Worm (Caenorhabditis elegans): Measurements from ENCODE around the gene chk-1.

chk-1 gene

DNA sequence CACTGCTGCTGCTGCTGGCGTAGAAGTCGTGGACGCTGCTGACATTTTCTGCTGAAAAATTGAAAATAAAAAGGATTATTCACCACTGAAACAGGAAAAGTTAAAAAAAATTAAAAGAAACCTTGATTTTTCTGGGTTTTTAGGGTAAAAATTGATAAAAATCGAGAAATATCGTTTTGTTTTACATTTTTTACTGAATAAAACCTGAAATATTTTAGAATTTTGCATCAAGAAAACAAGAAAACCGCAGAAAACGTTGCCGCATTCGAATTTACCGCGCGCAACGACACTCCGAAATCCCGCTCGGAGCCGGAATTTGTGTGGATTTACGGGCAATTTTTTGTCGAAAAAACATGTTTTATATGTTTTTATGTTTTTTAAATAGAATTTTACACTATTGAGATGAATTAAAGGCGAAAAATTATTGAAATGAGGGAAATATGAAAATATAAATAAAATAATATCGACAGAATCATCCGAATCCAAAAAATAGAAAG, at the start of gene chk-1:
Gene chk-1 (minus strand): TSS at position 51 of the 497 bp plus-strand sequence.
- TF ChIP-seq dao-5 (tag; optimal IDR thresholded peaks at IDR 0.05), result no peak
- no peak for TF ChIP-seq him-1 (tag; optimal IDR thresholded peaks at IDR 0.05)
- no peak for TF ChIP-seq W03F9.2 (tag; optimal IDR thresholded peaks at IDR 0.05)

DNA sequence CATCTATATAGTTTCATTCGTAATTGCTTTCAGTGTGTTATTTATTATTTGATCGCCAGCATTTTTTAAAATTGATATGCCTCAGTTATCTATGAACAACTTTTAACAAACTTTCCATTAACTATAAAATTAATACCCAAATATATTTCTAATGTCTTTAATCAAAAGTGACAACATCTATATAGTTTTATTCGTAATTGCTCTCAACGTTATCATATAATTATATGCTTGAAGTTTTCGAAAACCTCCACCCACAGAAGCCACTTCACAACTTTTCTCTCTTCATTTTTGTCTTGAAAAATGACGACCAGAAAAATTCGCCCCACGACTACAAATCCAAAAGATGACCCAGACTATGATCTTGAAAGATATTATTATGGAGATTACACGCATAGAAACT, 49.1 kb upstream of the chk-1 start, which contains the start of gene srw-6:
Gene srw-6 (plus strand): TSS at position 301 of the 400 bp plus-strand sequence.
- TF ChIP-seq W03F9.2 (tag; optimal IDR thresholded peaks at IDR 0.05) (no peak), him-1 (tag; optimal IDR thresholded peaks at IDR 0.05) (no peak), dao-5 (tag; optimal IDR thresholded peaks at IDR 0.05) (no peak)

DNA sequence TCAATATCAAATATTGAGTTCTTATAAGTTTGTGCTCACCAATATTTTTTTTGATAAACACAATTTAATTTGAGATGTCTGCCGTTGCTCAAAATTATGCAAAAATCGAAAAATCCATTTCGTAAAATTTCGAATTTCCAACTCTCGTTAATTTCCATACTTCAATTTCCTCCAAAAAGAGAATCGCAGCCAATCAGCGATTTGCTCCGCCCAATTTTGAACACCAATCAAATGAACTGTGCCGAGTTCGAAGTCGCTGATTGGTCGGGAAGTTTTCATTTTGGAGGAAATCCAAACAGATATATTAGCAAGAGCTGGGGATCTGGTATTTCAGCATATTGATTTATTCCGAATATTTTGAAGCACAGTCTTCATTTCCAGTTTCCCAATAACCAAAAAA, 48.6 kb upstream of the chk-1 start:
- TF ChIP-seq W03F9.2 (tag; optimal IDR thresholded peaks at IDR 0.05) (no peak), him-1 (tag; optimal IDR thresholded peaks at IDR 0.05) (no peak), dao-5 (tag; optimal IDR thresholded peaks at IDR 0.05) (no peak)

DNA sequence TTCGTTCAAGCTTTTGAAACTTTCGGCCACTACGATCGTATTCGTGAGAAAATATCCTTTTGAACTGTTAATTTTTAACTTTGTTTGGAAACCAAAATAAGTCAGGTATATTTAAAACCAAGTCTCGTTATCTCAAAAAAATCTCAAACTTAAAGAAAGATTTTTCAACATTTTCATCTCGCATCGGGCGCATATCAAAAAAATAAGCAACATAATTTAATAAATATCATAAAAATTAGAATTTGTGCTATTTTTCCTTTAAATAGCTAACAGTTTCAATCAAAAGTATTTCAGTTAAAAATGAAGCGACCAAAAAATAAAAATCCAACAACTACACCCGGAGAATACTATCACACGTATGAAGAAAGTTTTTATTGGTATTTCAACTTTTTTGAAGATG, 46.7 kb upstream of the chk-1 start, which contains the start of gene srw-7:
Gene srw-7 (plus strand): TSS at position 301 of the 400 bp plus-strand sequence.
- TF ChIP-seq W03F9.2 (tag; optimal IDR thresholded peaks at IDR 0.05) (no peak), dao-5 (tag; optimal IDR thresholded peaks at IDR 0.05) (no peak), him-1 (tag; optimal IDR thresholded peaks at IDR 0.05) (no peak)

DNA sequence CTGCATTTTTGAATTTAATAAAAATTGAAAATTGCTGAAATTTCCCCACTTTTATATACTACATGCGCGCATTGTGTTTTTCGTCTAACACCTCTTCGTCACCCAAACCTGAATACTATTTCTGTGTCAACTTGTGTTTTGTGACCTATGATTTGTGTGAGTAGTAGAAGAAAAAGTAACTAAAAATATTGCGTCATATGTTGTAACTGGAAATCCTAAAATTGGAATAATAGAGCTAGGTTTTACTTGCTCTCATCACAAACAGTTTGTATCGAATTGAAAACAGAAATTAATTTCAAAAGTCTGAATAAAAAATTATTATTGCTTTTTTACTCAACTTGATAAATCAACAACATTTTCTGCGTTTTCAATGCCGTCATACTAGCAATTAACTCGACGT, 46.2 kb upstream of the chk-1 start, which contains the start of gene R08F11.4:
Gene R08F11.4 (minus strand): TSS at position 29 of the 400 bp plus-strand sequence.
- no peak for TF ChIP-seq dao-5 (tag; optimal IDR thresholded peaks at IDR 0.05)
- no peak for TF ChIP-seq him-1 (tag; optimal IDR thresholded peaks at IDR 0.05)
- no peak for TF ChIP-seq W03F9.2 (tag; optimal IDR thresholded peaks at IDR 0.05)

DNA sequence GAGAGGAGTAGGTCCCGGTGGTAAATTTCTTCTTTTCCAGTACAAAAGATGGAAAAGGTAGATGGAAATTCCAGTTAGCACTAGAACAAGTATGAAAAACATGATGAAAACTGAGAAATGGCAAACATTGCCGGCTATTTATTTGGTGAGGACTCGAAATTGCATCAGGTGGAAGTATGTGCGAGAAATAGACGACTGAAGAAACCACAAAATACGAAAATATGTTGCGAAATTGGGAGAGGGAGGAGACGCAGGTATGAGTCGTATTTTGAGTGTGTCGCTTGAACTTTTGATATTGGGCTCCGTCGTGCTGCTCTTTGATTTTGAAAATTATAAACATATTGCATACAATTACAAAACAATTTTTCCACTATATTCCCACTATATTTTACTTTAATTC, 44.1 kb upstream of the chk-1 start, which contains the start of gene cyp-33C8:
Gene cyp-33C8 (minus strand): TSS at position 200 of the 400 bp plus-strand sequence.
- TF ChIP-seq dao-5 (tag; optimal IDR thresholded peaks at IDR 0.05) (no peak), W03F9.2 (tag; optimal IDR thresholded peaks at IDR 0.05) (no peak), him-1 (tag; optimal IDR thresholded peaks at IDR 0.05) (no peak)

DNA sequence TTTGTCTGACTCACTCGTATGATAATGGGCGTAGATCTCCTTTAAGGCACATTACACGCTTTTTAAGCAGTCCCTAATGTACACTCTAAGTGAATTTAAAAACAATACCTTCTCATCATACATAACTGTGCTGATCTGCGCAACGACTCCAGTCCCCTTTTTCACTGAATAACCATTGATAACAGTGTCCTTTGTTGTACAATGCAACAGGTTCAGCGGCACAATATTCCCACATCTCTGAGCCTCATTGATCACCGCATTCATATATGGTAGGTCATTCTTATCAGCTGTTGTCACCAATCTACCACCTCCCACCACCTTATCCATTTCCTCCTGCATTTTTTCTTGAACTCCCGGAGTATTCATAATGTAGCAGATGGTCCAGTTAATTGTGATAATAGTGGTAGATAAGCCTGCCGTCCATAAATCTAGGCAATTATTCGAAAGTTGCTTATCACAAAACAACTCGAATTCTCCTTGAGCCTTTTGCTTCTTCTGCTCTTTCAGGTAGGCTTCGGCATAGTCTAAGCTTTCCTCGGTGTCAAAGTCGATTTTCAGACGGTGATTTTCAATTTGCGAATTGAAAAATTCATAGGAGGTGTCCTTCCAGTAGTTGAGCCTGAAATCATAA, 42.6 kb upstream of the chk-1 start:
- no peak for TF ChIP-seq him-1 (tag; optimal IDR thresholded peaks at IDR 0.05)
- TF ChIP-seq dao-5 (tag; optimal IDR thresholded peaks at IDR 0.05), result no peak
- TF ChIP-seq W03F9.2 (tag; optimal IDR thresholded peaks at IDR 0.05), result no peak

DNA sequence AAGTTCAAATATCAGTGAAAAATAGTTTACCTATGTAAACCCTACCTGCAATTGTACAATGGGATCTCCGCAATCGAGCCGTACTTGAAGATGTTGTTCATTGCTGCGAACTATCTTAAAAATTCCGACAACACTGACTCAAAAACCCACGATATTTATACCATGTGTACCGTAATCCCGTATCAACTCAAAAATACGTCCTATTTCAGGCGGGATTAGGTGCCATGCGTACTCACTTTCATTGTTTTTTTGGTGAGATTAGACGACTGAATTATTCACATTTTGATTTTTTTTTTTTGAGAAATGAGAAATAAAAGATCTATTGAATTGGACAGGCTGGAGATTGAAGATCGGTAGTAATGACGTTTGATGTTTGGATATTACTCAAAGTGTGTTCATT, 41.1 kb upstream of the chk-1 start, which contains the start of gene srt-30:
Gene srt-30 (minus strand): TSS at position 101 of the 400 bp plus-strand sequence.
- TF ChIP-seq W03F9.2 (tag; optimal IDR thresholded peaks at IDR 0.05) (no peak), him-1 (tag; optimal IDR thresholded peaks at IDR 0.05) (no peak), dao-5 (tag; optimal IDR thresholded peaks at IDR 0.05) (no peak)

DNA sequence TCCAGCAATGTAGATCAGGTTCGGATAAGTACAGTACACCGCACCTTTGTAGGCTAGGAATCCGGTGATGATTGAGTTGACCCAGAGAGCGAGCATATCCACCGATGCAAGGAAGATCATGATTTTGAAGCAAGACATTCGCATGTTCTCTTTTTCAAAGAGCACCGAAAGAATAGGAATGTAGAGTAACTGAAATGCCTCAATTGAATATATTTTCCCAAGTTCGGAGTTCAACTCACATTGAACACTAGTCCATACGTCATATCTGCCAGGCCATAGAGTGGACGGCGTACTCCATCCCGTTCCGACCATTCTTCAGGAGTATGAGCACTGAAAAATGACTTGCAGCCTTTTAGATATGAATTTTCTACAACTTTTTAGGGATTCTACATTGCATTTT, 40.5 kb upstream of the chk-1 start:
- TF ChIP-seq him-1 (tag; optimal IDR thresholded peaks at IDR 0.05), result no peak
- no peak for TF ChIP-seq dao-5 (tag; optimal IDR thresholded peaks at IDR 0.05)
- TF ChIP-seq W03F9.2 (tag; optimal IDR thresholded peaks at IDR 0.05), result no peak

DNA sequence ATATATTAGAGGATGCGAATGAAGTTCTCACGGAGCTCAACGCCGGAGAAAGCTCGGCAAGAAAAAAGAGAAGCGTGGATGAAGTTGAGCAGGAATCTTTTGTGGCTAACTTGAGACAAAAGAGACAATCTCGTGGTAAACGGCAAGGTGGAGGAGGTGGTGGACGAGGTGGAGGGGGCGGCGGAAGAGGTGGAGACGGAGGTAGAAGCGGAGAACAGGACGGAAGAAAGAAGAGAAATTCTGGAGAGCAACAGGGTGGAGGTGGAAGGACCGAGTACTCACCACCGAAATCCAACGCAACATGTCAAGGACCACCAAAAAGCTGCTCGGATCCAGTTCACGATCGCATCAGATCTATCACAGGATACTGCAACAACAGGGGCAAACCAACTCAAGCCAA, 31.2 kb upstream of the chk-1 start:
- TF ChIP-seq W03F9.2 (tag; optimal IDR thresholded peaks at IDR 0.05) (no peak), him-1 (tag; optimal IDR thresholded peaks at IDR 0.05) (no peak), dao-5 (tag; optimal IDR thresholded peaks at IDR 0.05) (no peak)

DNA sequence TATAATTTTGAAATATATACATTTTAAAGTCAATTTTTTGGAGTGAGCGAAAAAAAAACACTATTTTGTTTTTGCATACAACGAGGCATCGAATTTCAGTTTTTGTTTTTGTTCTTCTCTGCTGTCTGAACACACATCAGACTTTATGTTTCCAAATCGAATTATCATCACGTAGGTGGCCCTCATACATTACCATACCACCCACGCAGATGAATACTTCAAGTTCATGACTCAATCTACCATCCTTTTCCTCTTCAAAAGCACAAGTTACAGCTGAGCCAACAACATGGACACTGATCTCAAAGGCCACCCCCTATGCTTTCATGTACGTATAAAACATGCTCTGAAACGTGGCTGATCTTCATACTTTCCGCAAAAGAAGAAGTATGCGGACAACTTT, 30.5 kb upstream of the chk-1 start, which contains the start of gene R08F11.7:
Gene R08F11.7 (plus strand): TSS at position 301 of the 400 bp plus-strand sequence.
- TF ChIP-seq him-1 (tag; optimal IDR thresholded peaks at IDR 0.05) (no peak), W03F9.2 (tag; optimal IDR thresholded peaks at IDR 0.05) (no peak)

DNA sequence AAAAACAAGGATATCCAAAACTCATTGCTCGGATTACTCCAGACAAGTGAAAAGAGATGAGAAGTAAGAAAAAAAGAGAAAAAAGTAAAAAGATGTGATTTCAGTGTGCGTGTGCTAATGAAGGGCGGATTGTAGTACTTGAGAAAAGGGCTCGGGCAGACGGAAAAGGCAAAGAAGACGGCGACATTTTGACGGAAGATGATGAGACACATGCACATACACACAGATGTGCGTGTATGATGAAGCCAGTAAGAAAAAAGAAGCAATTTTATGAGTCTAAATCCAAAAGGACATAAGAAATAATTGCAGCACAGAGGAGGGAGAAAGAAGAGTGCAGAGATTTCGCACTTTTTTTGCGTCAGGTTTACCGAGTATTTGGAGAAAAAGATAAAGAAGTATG, 29.3 kb upstream of the chk-1 start:
- TF ChIP-seq him-1 (tag; optimal IDR thresholded peaks at IDR 0.05) (no peak), W03F9.2 (tag; optimal IDR thresholded peaks at IDR 0.05) (no peak), dao-5 (tag; optimal IDR thresholded peaks at IDR 0.05) (no peak)

DNA sequence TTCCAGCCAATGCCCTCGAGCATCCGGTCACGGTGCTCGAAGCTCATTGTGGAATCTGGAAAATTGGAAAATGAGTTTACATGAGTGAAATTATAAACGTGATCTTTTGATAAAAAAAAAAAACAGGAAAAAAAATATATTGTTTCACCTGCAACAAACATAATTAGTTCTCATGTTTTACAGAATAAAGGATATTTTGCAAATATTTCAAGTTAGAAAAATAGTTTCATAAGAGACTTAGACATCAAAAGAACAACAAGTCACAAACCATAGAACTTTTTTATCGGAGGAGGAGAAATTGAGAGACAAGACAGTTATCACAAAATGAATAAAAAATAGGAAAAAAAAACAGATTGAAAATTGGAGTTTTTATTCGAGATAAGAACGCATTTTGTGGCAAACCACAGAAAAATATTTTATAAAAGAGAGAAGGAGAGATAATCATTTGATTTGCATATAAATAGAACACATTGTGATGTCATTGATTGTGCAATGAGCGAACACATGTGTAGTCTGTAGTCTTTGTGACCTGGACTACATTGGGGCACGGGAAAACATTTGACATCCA, 25.0 kb upstream of the chk-1 start, which contains the start of gene R08F11.1:
Gene R08F11.1 (minus strand): TSS at position 51 of the 568 bp plus-strand sequence.
- TF ChIP-seq dao-5 (tag; optimal IDR thresholded peaks at IDR 0.05) (no peak), him-1 (tag; optimal IDR thresholded peaks at IDR 0.05) (no peak), W03F9.2 (tag; optimal IDR thresholded peaks at IDR 0.05) (no peak)

DNA sequence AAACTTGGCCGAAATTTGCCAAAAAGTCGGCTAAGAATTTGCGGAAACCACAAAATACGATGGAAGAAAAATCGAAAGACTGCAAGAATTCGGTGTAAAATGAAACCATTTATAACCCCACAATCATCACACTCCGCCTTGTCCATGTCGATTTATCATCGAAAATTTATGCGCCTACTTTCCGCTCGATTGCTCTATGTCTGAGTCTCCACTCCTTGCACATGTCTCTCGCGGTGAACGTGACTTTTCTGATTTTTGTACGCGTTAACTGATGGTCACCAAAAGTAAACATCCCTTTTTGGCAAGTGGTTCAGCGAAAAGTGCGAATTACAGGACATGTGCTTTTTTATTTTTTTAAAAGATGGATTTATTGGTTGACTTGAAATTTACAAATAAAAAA, 17.7 kb upstream of the chk-1 start:
- no peak for TF ChIP-seq W03F9.2 (tag; optimal IDR thresholded peaks at IDR 0.05)
- TF ChIP-seq him-1 (tag; optimal IDR thresholded peaks at IDR 0.05), result no peak
- no peak for TF ChIP-seq dao-5 (tag; optimal IDR thresholded peaks at IDR 0.05)
